Worm (Caenorhabditis elegans): ENCODE results near the gene K10G4.10.

K10G4.10 gene

DNA sequence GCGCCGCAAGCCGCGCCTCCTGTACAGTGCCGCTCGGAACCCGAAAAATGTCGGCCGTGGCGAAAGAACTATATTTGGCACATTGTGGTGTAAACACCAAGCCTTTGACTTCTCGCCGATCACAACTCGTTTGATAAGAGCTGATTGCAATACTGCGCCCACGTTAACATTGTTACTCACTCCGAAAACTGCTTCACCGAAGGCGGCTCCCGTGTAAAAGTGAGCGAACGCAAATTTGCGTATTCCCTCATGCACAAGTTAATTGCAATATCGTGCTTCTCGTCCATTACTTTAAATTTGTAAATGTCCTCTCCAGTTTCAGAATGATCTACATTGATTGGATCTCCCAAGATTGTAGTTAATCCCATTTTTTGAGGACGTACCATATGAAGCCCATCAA is 10.8 kb downstream of the K10G4.10 start:
- no peak for TF ChIP-seq T23F11.4 (GFP tag; optimal IDR thresholded peaks at IDR 0.05)
- no peak for TF ChIP-seq che-1 (tag; optimal IDR thresholded peaks at IDR 0.05)
- TF ChIP-seq elt-2 (tag; optimal IDR thresholded peaks at IDR 0.05): no peak
- no peak for TF ChIP-seq hlh-8 (tag; optimal IDR thresholded peaks at IDR 0.05)
- TF ChIP-seq ets-4 (tag; optimal IDR thresholded peaks at IDR 0.05): no peak
- TF ChIP-seq mec-3 (tag; optimal IDR thresholded peaks at IDR 0.05; ENCODE audit: borderline replicate concordance): no peak
- no peak for TF ChIP-seq elt-4 (tag; optimal IDR thresholded peaks at IDR 0.05)
- TF ChIP-seq ceh-9 (tag; optimal IDR thresholded peaks at IDR 0.05): no peak
- TF ChIP-seq ceh-34 (tag; optimal IDR thresholded peaks at IDR 0.05): no peak
- TF ChIP-seq nhr-232 (tag; optimal IDR thresholded peaks at IDR 0.05): no peak
- TF ChIP-seq ceh-18 (tag; optimal IDR thresholded peaks at IDR 0.05): no peak
- TF ChIP-seq npax-4 (tag; optimal IDR thresholded peaks at IDR 0.05): no peak
- no peak for TF ChIP-seq ttx-3 (tag; optimal IDR thresholded peaks at IDR 0.05)
- TF ChIP-seq ceh-22 (tag; optimal IDR thresholded peaks at IDR 0.05): no peak
- no peak for TF ChIP-seq unc-86 (tag; optimal IDR thresholded peaks at IDR 0.05)
- TF ChIP-seq sdc-2 (tag; optimal IDR thresholded peaks at IDR 0.05): no peak
- no peak for TF ChIP-seq dve-1 (tag; optimal IDR thresholded peaks at IDR 0.05)
- no peak for TF ChIP-seq lin-11 (tag; optimal IDR thresholded peaks at IDR 0.05)

DNA sequence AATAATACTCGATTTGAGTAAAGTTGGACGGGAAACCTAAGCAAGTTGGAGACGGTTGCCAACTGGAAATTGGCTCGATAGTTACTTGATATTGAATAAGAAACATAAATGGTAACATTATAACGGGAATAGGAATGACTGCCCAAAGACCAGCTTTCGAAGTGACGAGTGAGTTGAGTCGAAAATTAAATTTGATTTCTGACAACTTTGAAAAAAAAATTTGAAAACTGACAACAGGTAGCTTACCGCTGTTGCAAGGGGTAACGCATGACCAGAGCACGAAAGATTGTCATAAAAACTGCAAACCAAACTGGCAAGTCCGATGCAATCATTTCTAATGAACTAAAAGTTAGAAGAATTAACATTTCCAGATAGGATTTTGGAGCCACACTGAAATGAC is 19.4 kb downstream of the K10G4.10 start:
- TF ChIP-seq elt-4 (tag; optimal IDR thresholded peaks at IDR 0.05) (no peak), rnt-1 (tag; optimal IDR thresholded peaks at IDR 0.05) (no peak), C08G9.2 (tag; optimal IDR thresholded peaks at IDR 0.05) (no peak), unc-3 (GFP tag; conservative IDR thresholded peaks at IDR 0.05) (no peak), unc-3 (tag; optimal IDR thresholded peaks at IDR 0.05) (no peak), nhr-11 (tag; optimal IDR thresholded peaks at IDR 0.05) (no peak), odd-2 (tag; optimal IDR thresholded peaks at IDR 0.05) (no peak), che-1 (tag; optimal IDR thresholded peaks at IDR 0.05) (no peak), pag-3 (tag; optimal IDR thresholded peaks at IDR 0.05; ENCODE audit: borderline replicate concordance) (no peak), ceh-22 (tag; optimal IDR thresholded peaks at IDR 0.05) (no peak), eyg-1 (tag; optimal IDR thresholded peaks at IDR 0.05) (no peak), mec-3 (tag; optimal IDR thresholded peaks at IDR 0.05; ENCODE audit: borderline replicate concordance) (no peak), npax-4 (tag; optimal IDR thresholded peaks at IDR 0.05) (no peak), K02D7.2 (tag; optimal IDR thresholded peaks at IDR 0.05) (no peak), hlh-6 (tag; optimal IDR thresholded peaks at IDR 0.05) (no peak), fkh-10 (GFP tag; optimal IDR thresholded peaks at IDR 0.05) (no peak), madf-2 (tag; optimal IDR thresholded peaks at IDR 0.05) (no peak), gmeb-2 (tag; optimal IDR thresholded peaks at IDR 0.05) (no peak), ref-2 (tag; optimal IDR thresholded peaks at IDR 0.05) (no peak)

DNA sequence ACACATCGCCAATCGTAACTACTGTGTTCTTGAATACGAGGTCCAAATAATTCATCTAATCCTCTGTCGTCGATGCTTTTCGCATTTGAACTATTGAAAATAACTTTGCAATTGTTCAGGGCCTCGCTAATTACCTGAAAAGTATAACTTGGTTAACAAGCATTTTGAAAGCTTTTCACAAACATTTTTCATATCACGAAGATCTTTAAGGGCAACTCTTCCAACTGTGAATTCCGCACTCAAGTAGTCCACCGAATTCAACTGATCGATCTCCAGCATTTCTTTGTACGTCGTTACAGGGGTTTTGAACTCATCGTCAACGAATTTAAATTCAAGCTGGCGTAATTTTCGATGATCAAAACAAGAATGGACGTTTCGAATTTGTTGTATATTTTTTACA is 23.1 kb downstream of the K10G4.10 start:
- TF ChIP-seq nfya-1 (tag; optimal IDR thresholded peaks at IDR 0.05): no peak
- TF ChIP-seq pha-4 (tag; optimal IDR thresholded peaks at IDR 0.05): no peak
- TF ChIP-seq ceh-24 (tag; optimal IDR thresholded peaks at IDR 0.05): no peak
- no peak for TF ChIP-seq ahr-1 (tag; optimal IDR thresholded peaks at IDR 0.05)
- no peak for TF ChIP-seq ceh-22 (tag; optimal IDR thresholded peaks at IDR 0.05)
- TF ChIP-seq pha-2 (tag; optimal IDR thresholded peaks at IDR 0.05): no peak
- no peak for TF ChIP-seq pros-1 (tag; optimal IDR thresholded peaks at IDR 0.05)
- TF ChIP-seq K02D7.2 (tag; optimal IDR thresholded peaks at IDR 0.05): no peak
- no peak for TF ChIP-seq hlh-6 (tag; optimal IDR thresholded peaks at IDR 0.05)
- TF ChIP-seq ceh-19 (GFP tag; optimal IDR thresholded peaks at IDR 0.05): no peak
- TF ChIP-seq F13H6.1 (tag; optimal IDR thresholded peaks at IDR 0.05): no peak

Measured in whole organism, late embryonic.